Worm (Caenorhabditis elegans) whole organism, mixed stage, embryonic: ENCODE results near the gene mec-14.

Source experiments
- bed-3 ChIP-seq: fragments of 200-800 bp; sonication (Bioruptor generic); optimal IDR thresholded peaks from 3 replicates; lab custom pipeline; 2018; ENCODE audit warnings: mild to moderate bottlenecking, missing genetic modification characterization, moderate library complexity, missing compliant biosample characterization
- blmp-1 ChIP-seq: fragments of 150-350 bp; optimal IDR thresholded peaks from 2 replicates; lab custom pipeline; 2014; ENCODE audit warnings: missing biosample characterization, missing genetic modification characterization
- ces-1 ChIP-seq: fragments of 150-350 bp; optimal IDR thresholded peaks from 2 replicates; lab custom pipeline; 2014; ENCODE audit warnings: missing biosample characterization, missing genetic modification reagents, missing genetic modification characterization
- lsy-2 ChIP-seq: fragments of 150-350 bp; optimal IDR thresholded peaks from 2 replicates; lab custom pipeline; 2014; ENCODE audit warnings: missing biosample characterization, missing genetic modification characterization
- nhr-12 ChIP-seq: fragments of 150-350 bp; optimal IDR thresholded peaks from 2 replicates; lab custom pipeline; 2014; ENCODE audit warnings: missing biosample characterization, missing genetic modification characterization
- nhr-2 ChIP-seq: fragments of 150-350 bp; optimal IDR thresholded peaks from 2 replicates; lab custom pipeline; 2014; ENCODE audit warnings: missing biosample characterization, missing genetic modification characterization
- nhr-237 ChIP-seq: fragments of 150-350 bp; optimal IDR thresholded peaks from 2 replicates; lab custom pipeline; 2014; ENCODE audit warnings: missing biosample characterization, missing genetic modification characterization
- nhr-76 ChIP-seq: sonication (generic microtip); optimal IDR thresholded peaks from 2 replicates; lab custom pipeline; 2017; ENCODE audit warnings: missing biosample characterization, missing genetic modification characterization
- pha-4 ChIP-seq: fragments of 150-350 bp; optimal IDR thresholded peaks from 2 replicates; lab custom pipeline; 2018; ENCODE audit warnings: missing biosample characterization, missing genetic modification reagents, missing genetic modification characterization
- sptf-1 ChIP-seq: sonication (generic microtip); optimal IDR thresholded peaks from 2 replicates; lab custom pipeline; 2017; ENCODE audit warnings: mild to moderate bottlenecking, missing genetic modification characterization, moderate library complexity, missing compliant biosample characterization
- unc-39 ChIP-seq: fragments of 150-350 bp; optimal IDR thresholded peaks from 2 replicates; lab custom pipeline; 2014; ENCODE audit warnings: missing biosample characterization, missing genetic modification characterization
- unc-62 ChIP-seq: fragments of 150-350 bp; optimal IDR thresholded peaks from 2 replicates; lab custom pipeline; 2014; ENCODE audit warnings: missing biosample characterization, missing genetic modification reagents, missing genetic modification characterization

DNA sequence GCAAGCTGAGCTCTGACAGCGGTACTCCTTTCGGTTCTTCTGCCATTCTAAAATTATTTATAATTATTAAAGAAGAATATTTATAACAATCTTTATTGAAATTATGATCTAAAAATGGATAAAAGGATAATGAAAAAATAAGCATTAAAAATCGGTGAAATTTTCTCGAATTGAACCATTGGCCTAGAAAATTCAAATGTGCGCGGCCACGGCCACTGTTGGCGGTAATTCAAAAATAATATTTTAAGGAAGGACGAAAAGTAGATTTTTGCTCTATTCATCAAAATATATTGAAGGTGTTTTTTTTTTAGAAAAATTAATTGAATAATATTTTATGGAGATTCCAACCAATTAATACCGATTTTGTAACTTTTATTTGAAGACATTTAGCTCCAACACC, 6.0 kb upstream of the mec-14 start, which contains the start of gene pfd-5:
- TF ChIP-seq unc-39 (tag; lab: Kevin White, UChicago) (no peak), sptf-1 (tag; lab: Kevin White, UChicago) (peak; percentile 66), unc-62 (GFP tag; lab: Kevin White, UChicago) (no peak), pha-4 (tag; lab: Kevin White, UChicago) (peak; percentile 24), nhr-2 (tag; lab: Kevin White, UChicago) (peak; percentile 4), nhr-12 (tag; lab: Kevin White, UChicago) (no peak), bed-3 (no peak), nhr-76 (no peak), nhr-237 (tag; lab: Kevin White, UChicago) (peak; percentile 39), lsy-2 (tag; lab: Kevin White, UChicago) (peak; percentile 65), ces-1 (GFP tag; lab: Kevin White, UChicago) (peak; percentile 28), blmp-1 (tag; lab: Kevin White, UChicago) (no peak)
